Worm (Caenorhabditis elegans) whole organism, mixed stage, embryonic: ENCODE data around the gene sart-3.

Experiments used
- ces-1 ChIP-seq: fragments of 150-350 bp; optimal IDR thresholded peaks from 2 replicates; lab custom pipeline; 2014; ENCODE audit warnings: missing biosample characterization, missing genetic modification reagents, missing genetic modification characterization
- elt-1 ChIP-seq: sonication (generic microtip); optimal IDR thresholded peaks from 2 replicates; lab custom pipeline; 2017; ENCODE audit warnings: missing genetic modification characterization, mild to moderate bottlenecking, missing compliant biosample characterization, antibody characterized with exemption, moderate library complexity, borderline replicate concordance; ENCODE audit not compliant: insufficient read depth
- elt-3 ChIP-seq: fragments of 150-350 bp; optimal IDR thresholded peaks from 2 replicates; lab custom pipeline; 2014; ENCODE audit warnings: missing biosample characterization, missing genetic modification characterization
- lin-13 ChIP-seq: fragments of 150-350 bp; optimal IDR thresholded peaks from 2 replicates; lab custom pipeline; 2014; ENCODE audit warnings: missing biosample characterization, missing genetic modification characterization
- lsy-2 ChIP-seq: fragments of 150-350 bp; optimal IDR thresholded peaks from 2 replicates; lab custom pipeline; 2014; ENCODE audit warnings: missing biosample characterization, missing genetic modification characterization
- mab-5 ChIP-seq: fragments of 150-350 bp; optimal IDR thresholded peaks from 2 replicates; lab custom pipeline; 2014; ENCODE audit warnings: missing biosample characterization, missing genetic modification characterization
- nhr-2 ChIP-seq: fragments of 150-350 bp; optimal IDR thresholded peaks from 2 replicates; lab custom pipeline; 2014; ENCODE audit warnings: missing biosample characterization, missing genetic modification characterization
- pha-4 ChIP-seq: fragments of 150-350 bp; optimal IDR thresholded peaks from 2 replicates; lab custom pipeline; 2018; ENCODE audit warnings: missing biosample characterization, missing genetic modification reagents, missing genetic modification characterization
- snpc-4 ChIP-seq: fragments of 150-350 bp; optimal IDR thresholded peaks from 2 replicates; lab custom pipeline; 2014; ENCODE audit warnings: missing biosample characterization, missing genetic modification characterization
- sptf-1 ChIP-seq: sonication (generic microtip); optimal IDR thresholded peaks from 2 replicates; lab custom pipeline; 2017; ENCODE audit warnings: mild to moderate bottlenecking, missing genetic modification characterization, moderate library complexity, missing compliant biosample characterization
- tbx-8 ChIP-seq: fragments of 200-800 bp; sonication (Bioruptor generic); optimal IDR thresholded peaks from 2 replicates; lab custom pipeline; 2018; ENCODE audit warnings: mild to moderate bottlenecking, missing genetic modification characterization, moderate library complexity, missing compliant biosample characterization
- unc-120 ChIP-seq: sonication (generic microtip); optimal IDR thresholded peaks from 2 replicates; lab custom pipeline; 2017; ENCODE audit warnings: missing genetic modification characterization, missing compliant biosample characterization; ENCODE audit not compliant: poor library complexity, severe bottlenecking
- unc-62 ChIP-seq: fragments of 150-350 bp; optimal IDR thresholded peaks from 2 replicates; lab custom pipeline; 2014; ENCODE audit warnings: missing biosample characterization, missing genetic modification reagents, missing genetic modification characterization
- ztf-11 ChIP-seq: fragments of 150-350 bp; optimal IDR thresholded peaks from 2 replicates; lab custom pipeline; 2014; ENCODE audit warnings: missing biosample characterization, missing genetic modification characterization

DNA sequence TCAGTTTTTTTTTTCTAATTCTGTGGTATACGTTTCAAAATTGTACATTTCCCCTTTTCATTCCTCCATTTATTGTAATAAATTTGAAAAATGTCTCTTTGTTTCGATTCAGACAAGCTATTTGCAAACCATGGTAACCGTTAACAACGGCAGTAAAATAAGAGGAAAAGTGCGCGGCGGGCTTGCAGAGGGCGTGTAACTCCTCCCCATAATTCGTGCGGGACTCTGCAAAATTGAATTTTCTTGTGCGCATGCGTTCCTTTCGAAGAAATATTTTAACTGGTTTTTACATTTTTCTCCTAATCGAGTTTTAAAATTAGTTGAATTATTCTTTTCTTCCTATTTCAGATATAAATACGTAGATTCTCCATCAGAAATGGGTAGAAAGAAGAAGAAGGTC, 22.1 kb downstream of the sart-3 start, which contains the start of gene znf-207:
- TF ChIP-seq lin-13 (tag; lab: Kevin White, UChicago): peak; percentile 28
- TF ChIP-seq ces-1 (GFP tag; lab: Kevin White, UChicago): peak; percentile 95
- TF ChIP-seq elt-3 (tag; lab: Kevin White, UChicago): no peak
- peak; percentile 25 for TF ChIP-seq pha-4 (tag; lab: Kevin White, UChicago)
- TF ChIP-seq snpc-4: no peak
- no peak for TF ChIP-seq unc-62 (GFP tag; lab: Kevin White, UChicago)
- TF ChIP-seq unc-120: peak; percentile 45
- no peak for TF ChIP-seq mab-5 (tag; lab: Kevin White, UChicago)
- peak; percentile 26 for TF ChIP-seq lsy-2 (tag; lab: Kevin White, UChicago)
- TF ChIP-seq ztf-11: peak; percentile 47
- TF ChIP-seq sptf-1 (tag; lab: Kevin White, UChicago): peak; percentile 76
- TF ChIP-seq elt-1 (tag; lab: Kevin White, UChicago): peak; percentile 20
- no peak for TF ChIP-seq tbx-8 (GFP tag; lab: Kevin White, UChicago)
- TF ChIP-seq nhr-2 (tag; lab: Kevin White, UChicago): no peak
